Worm (Caenorhabditis elegans): ENCODE measurements around the gene F42G4.6.

DNA sequence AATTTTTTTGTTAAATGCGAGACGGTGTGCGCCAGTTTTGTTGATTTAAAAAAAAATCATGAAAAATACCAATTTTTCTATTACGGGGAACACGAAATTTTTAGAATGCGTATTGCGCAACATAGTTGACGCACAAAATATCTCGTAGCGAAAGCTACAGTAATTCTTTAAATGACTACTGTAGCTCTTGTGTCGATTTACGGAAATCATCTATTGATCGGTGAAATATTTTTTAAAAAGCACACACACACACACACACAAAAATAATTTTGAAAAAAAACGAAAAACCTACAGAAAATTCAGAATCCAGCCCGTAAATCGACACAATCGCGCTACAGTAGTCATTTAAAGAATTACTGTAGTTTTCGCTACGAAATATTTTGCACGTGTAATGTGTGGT lies 12.7 kb downstream of the F42G4.6 start:
- TF ChIP-seq tbx-2 (tag; optimal IDR thresholded peaks at IDR 0.05) (no peak), ceh-82 (tag; optimal IDR thresholded peaks at IDR 0.05) (no peak), nhr-11 (tag; optimal IDR thresholded peaks at IDR 0.05) (no peak), ceh-9 (tag; optimal IDR thresholded peaks at IDR 0.05) (no peak), ztf-11 (tag; optimal IDR thresholded peaks at IDR 0.05) (no peak), ama-1 (optimal IDR thresholded peaks at IDR 0.05) (no peak), nhr-237 (tag; optimal IDR thresholded peaks at IDR 0.05) (no peak), pha-4 (tag; optimal IDR thresholded peaks at IDR 0.05) (no peak), nfya-1 (tag; optimal IDR thresholded peaks at IDR 0.05; ENCODE audit: insufficient read depth) (no peak), fos-1 (tag; optimal IDR thresholded peaks at IDR 0.05) (no peak), nhr-28 (tag; optimal IDR thresholded peaks at IDR 0.05) (no peak)
